Fruit fly (Drosophila melanogaster): ENCODE measurements around the gene CG5116.

Gene CG5116

DNA sequence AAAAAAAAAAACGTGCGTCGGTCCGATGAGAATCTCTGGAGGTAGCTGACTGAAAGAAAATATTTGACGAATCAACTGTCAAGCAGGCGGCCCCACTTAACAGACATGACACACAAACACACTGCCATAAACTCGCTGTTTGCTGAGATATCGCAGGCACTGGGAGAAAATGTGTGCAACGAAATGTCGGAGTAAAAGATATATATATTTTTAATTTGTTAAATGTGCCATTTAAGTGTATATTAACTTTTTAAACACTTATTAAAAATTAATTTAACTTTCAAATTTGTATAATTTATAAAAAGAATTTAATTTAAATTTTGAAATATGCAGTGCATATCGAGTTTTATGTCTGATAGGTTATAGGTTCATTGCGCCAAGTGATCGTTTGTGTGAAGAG lies 6.2 kb downstream of the CG5116 start (continued):
- TF ChIP-seq ATbp (GFP tag; optimal IDR thresholded peaks at IDR 0.05): peak; percentile 66
- TF ChIP-seq CG7271 (tag; optimal IDR thresholded peaks at IDR 0.05): peak; percentile 21
- no peak for TF ChIP-seq CG3847 (GFP tag; IDR thresholded peaks at IDR 0.05)
- peak; percentile 12; the same call in 1 of the 2 replicates for TF ChIP-seq ro (GFP tag; IDR thresholded peaks at IDR 0.05)
- peak; percentile 37 for TF ChIP-seq tup (GFP tag; optimal IDR thresholded peaks at IDR 0.05)
- peak; percentile 61 for TF ChIP-seq caup (GFP tag; optimal IDR thresholded peaks at IDR 0.05; ENCODE audit: severe bottlenecking)
- peak; percentile 54 for TF ChIP-seq Spps (tag; optimal IDR thresholded peaks at IDR 0.05)
- TF ChIP-seq lbe (GFP tag; optimal IDR thresholded peaks at IDR 0.05): peak; percentile 39
- no peak for TF ChIP-seq C15 (GFP tag; IDR thresholded peaks at IDR 0.05)
- TF ChIP-seq bab2 (GFP tag; optimal IDR thresholded peaks at IDR 0.05): no peak
- no peak for TF ChIP-seq HLH4C (GFP tag; IDR thresholded peaks at IDR 0.05; ENCODE audit: partially characterized antibody)
- TF ChIP-seq Gsc (GFP tag; IDR thresholded peaks at IDR 0.05): no peak
- TF ChIP-seq B-H1 (GFP tag; IDR thresholded peaks at IDR 0.05): no peak
- no peak for TF ChIP-seq CG1792 (GFP tag; optimal IDR thresholded peaks at IDR 0.05)
- TF ChIP-seq Hr78 (GFP tag; optimal IDR thresholded peaks at IDR 0.05): peak in 1 of 2 experiments; percentile 81
- TF ChIP-seq crp (GFP tag; optimal IDR thresholded peaks at IDR 0.05): no peak
- TF ChIP-seq hkb (optimal IDR thresholded peaks at IDR 0.05): no peak
- peak; percentile 71 for TF ChIP-seq hkb (GFP tag; IDR thresholded peaks at IDR 0.05)
- no peak for TF ChIP-seq Hsf (GFP tag; optimal IDR thresholded peaks at IDR 0.05)
- TF ChIP-seq abd-A (tag; optimal IDR thresholded peaks at IDR 0.05): no peak
- no peak for TF ChIP-seq Bdp1 (GFP tag; optimal IDR thresholded peaks at IDR 0.05)
- TF ChIP-seq CG6813 (GFP tag; optimal IDR thresholded peaks at IDR 0.05): no peak
- no peak for TF ChIP-seq CG10321 (GFP tag; IDR thresholded peaks at IDR 0.05)
- TF ChIP-seq Neu2 (GFP tag; optimal IDR thresholded peaks at IDR 0.05; ENCODE audit: borderline replicate concordance): no peak
- no peak for TF ChIP-seq toy (GFP tag; IDR thresholded peaks at IDR 0.05)
- TF ChIP-seq ci (GFP tag; IDR thresholded peaks at IDR 0.05): peak; percentile 70; the same call in 1 of the 3 replicates
- peak; percentile 54; the same call in 1 of the 3 replicates for TF ChIP-seq ase (GFP tag; IDR thresholded peaks at IDR 0.05)
- no peak for TF ChIP-seq CG16815 (GFP tag; optimal IDR thresholded peaks at IDR 0.05)
- 0 out of 2 replicates have a peak, but pooled peaks have one; percentile 24 for TF ChIP-seq CG1024 (GFP tag; IDR thresholded peaks at IDR 0.05)
- peak; percentile 72 for TF ChIP-seq lab (GFP tag; optimal IDR thresholded peaks at IDR 0.05)
- peak; percentile 71 for TF ChIP-seq CG15696 (tag; optimal IDR thresholded peaks at IDR 0.05)
- TF ChIP-seq nerfin-2 (GFP tag; IDR thresholded peaks at IDR 0.05; ENCODE audit: partially characterized antibody): no peak
- no peak for TF ChIP-seq CG12769 (tag; optimal IDR thresholded peaks at IDR 0.05)
- no peak for TF ChIP-seq CG11085 (GFP tag; IDR thresholded peaks at IDR 0.05)
- TF ChIP-seq CG4424 (GFP tag; optimal IDR thresholded peaks at IDR 0.05): peak; percentile 42
- TF ChIP-seq ftz-f1 (GFP tag; optimal IDR thresholded peaks at IDR 0.05): no peak
- TF ChIP-seq CG9609 (GFP tag; optimal IDR thresholded peaks at IDR 0.05): no peak
- TF ChIP-seq repo (GFP tag; optimal IDR thresholded peaks at IDR 0.05): no peak
- TF ChIP-seq Doc3 (GFP tag; IDR thresholded peaks at IDR 0.05; ENCODE audit: partially characterized antibody): no peak
- no peak for TF ChIP-seq CG17186 (GFP tag; optimal IDR thresholded peaks at IDR 0.05)
- TF ChIP-seq CG7987 (GFP tag; optimal IDR thresholded peaks at IDR 0.05): peak; percentile 53
- no peak for TF ChIP-seq zfh2 (GFP tag; optimal IDR thresholded peaks at IDR 0.05)
- peak; percentile 13 for TF ChIP-seq kay (GFP tag; optimal IDR thresholded peaks at IDR 0.05)
- no peak for TF ChIP-seq bigmax (GFP tag; optimal IDR thresholded peaks at IDR 0.05)
- TF ChIP-seq vfl (GFP tag; optimal IDR thresholded peaks at IDR 0.05): no peak
- peak; percentile 48; the same call in 1 of the 2 replicates for TF ChIP-seq CG32772 (GFP tag; IDR thresholded peaks at IDR 0.05)
- no peak for TF ChIP-seq Dbx (GFP tag; IDR thresholded peaks at IDR 0.05)
- TF ChIP-seq Elba2 (GFP tag; optimal IDR thresholded peaks at IDR 0.05): no peak
- no peak for TF ChIP-seq CG8944 (GFP tag; optimal IDR thresholded peaks at IDR 0.05)
- TF ChIP-seq so (GFP tag; IDR thresholded peaks at IDR 0.05): peak; percentile 54; the same call in 1 of the 3 replicates
- peak; percentile 58 for TF ChIP-seq lmd (GFP tag; IDR thresholded peaks at IDR 0.05)

All from whole organism, embryonic.